Worm (Caenorhabditis elegans): ENCODE measurements around the gene acdh-6.
A peak's percentile ranks its signal among the peaks of the same experiment; 100 is the strongest.

acdh-6 gene

DNA sequence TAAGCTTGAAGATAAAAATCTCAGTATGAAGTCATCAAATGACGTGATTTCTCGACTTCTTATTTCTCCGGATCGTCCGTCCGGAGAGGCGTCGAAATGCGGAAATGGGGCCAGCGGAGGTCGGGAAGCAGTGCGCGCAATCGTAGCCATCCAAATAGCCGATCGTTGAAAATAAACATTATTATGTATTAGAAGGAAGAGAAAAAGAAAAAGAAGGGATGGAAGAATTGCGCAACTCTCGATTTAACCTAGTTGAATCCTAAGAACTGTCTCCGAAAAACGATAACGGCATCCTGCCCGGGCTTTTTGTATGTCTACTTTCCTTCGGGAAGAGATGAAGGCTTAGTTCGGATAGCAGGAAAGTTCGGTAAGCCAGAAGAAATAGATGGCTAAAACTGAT, 41.2 kb downstream of the acdh-6 start (continued):
- TF ChIP-seq sea-2 (GFP tag; IDR thresholded peaks at IDR 0.05) (no peak), snpc-3.4 (tag; optimal IDR thresholded peaks at IDR 0.05) (no peak)

DNA sequence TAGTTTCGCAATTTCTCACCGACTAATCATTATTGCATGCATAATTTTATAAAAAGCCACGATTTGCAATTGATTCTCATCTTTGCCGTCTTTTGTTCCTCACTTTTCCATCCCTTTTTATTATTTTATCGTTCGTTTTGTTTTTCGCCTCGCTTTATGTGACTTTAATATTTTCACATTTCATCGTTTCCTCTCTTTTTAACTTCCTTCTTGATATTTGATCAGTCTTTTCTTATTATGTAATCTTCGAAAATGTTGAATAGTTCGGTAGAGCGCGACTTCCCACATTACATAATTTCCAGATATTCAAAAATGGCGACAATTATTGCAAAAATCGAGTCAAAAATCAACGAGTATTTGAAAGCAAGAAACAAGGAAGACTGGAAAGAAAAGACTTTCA, 44.6 kb downstream of the acdh-6 start, which contains the start of gene C06E1.1:
Gene C06E1.1, plus strand, starts transcription at position 301 of the 400 bp plus-strand sequence.
- TF ChIP-seq sptf-2 (GFP tag; optimal IDR thresholded peaks at IDR 0.05), result no peak
- no peak for TF ChIP-seq atf-7 (tag; optimal IDR thresholded peaks at IDR 0.05)
- no peak for TF ChIP-seq K12H6.12 (tag; optimal IDR thresholded peaks at IDR 0.05)
- no peak for TF ChIP-seq hlh-26 (GFP tag; conservative IDR thresholded peaks at IDR 0.05)
- no peak for TF ChIP-seq zfh-2 (GFP tag; conservative IDR thresholded peaks at IDR 0.05)
- TF ChIP-seq let-607 (tag; optimal IDR thresholded peaks at IDR 0.05), result no peak

DNA sequence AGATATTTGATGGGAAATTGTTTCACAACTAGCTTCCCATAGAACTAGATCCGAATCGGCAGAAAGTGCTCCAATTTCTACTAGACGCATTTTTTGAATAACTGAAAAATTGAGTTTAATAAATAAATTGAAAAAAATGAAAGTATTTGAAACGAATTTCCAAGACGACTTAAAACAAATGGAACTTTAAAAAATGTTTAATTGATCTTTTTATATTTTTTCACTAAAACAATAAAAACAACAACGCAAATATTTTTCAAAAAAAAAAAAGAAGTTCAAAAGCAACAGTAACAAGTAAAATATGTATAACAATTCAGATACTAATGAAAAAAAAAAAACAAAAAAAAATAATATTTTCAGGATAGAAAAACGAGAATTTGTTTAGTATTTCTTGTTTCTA, 48.7 kb downstream of the acdh-6 start, which contains the start of gene C06E1.9:
Gene C06E1.9, minus strand, starts transcription at position 101 of the 400 bp plus-strand sequence.
- TF ChIP-seq hmg-1.2 (GFP tag; IDR thresholded peaks at IDR 0.05) (no peak), ama-1 (optimal IDR thresholded peaks at IDR 0.05) (no peak), ama-1 (GFP tag; optimal IDR thresholded peaks at IDR 0.05) (no peak), Y56A3A.18 (GFP tag; IDR thresholded peaks at IDR 0.05) (no peak), T07F8.4 (tag; optimal IDR thresholded peaks at IDR 0.05) (no peak), aptf-2 (GFP tag; conservative IDR thresholded peaks at IDR 0.05) (no peak), mcd-1 (GFP tag; IDR thresholded peaks at IDR 0.05) (no peak), aptf-3 (GFP tag; IDR thresholded peaks at IDR 0.05) (no peak), lsy-27 (tag; optimal IDR thresholded peaks at IDR 0.05; ENCODE audit: borderline replicate concordance, insufficient read depth) (no peak), F49E8.2 (tag; optimal IDR thresholded peaks at IDR 0.05; ENCODE audit: insufficient read depth) (no peak), atf-7 (tag; optimal IDR thresholded peaks at IDR 0.05) (no peak)

DNA sequence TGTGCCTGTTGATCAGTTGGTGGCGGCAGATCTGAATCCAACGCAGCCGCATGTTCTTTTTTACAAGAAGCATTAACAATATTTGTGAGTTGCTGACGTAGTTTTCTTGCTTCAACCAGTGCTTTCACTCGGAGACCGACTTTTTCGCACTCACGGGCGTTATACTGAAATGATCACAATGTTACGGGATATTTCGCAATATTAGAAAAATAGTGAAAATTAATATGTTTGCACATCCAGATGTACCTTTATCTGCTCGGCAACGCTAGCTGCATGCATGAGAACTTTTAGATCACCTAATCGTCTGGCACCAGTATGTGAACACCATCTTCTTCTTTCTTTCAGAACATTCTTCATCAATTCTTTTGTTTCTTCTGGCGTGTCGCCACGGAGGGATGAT, 50.3 kb downstream of the acdh-6 start:
- no peak for TF ChIP-seq attf-6 (GFP tag; IDR thresholded peaks at IDR 0.05)
- TF ChIP-seq cebp-1 (GFP tag; IDR thresholded peaks at IDR 0.05), result peak; percentile 47; the same call in 1 of the 2 replicates
- peak; percentile 90 for TF ChIP-seq cebp-1 (tag; optimal IDR thresholded peaks at IDR 0.05)

All from whole organism, young adult.